Worm (Caenorhabditis elegans): Measurements from ENCODE around the gene K02D3.1.

The K02D3.1 gene

ce11 chrX:13743371-13743770, 36.7 kb downstream of the K02D3.1 start:
- TF ChIP-seq Y105C5A.15 (GFP tag; IDR thresholded peaks at IDR 0.05) (no peak), zfp-3 (GFP tag; conservative IDR thresholded peaks at IDR 0.05) (no peak), ceh-32 (tag; optimal IDR thresholded peaks at IDR 0.05; ENCODE audit: poor library complexity) (no peak), zfp-2 (tag; optimal IDR thresholded peaks at IDR 0.05) (no peak), ceh-62 (tag; optimal IDR thresholded peaks at IDR 0.05) (no peak), ZK546.5 (tag; optimal IDR thresholded peaks at IDR 0.05) (no peak), mep-1 (tag; optimal IDR thresholded peaks at IDR 0.05) (no peak), R02D3.7 (tag; optimal IDR thresholded peaks at IDR 0.05) (no peak), madf-5 (GFP tag; IDR thresholded peaks at IDR 0.05) (no peak), daf-16 (GFP tag; optimal IDR thresholded peaks at IDR 0.05) (no peak), daf-16 (tag; optimal IDR thresholded peaks at IDR 0.05) (no peak), F44E2.7 (GFP tag; IDR thresholded peaks at IDR 0.05) (no peak), nhr-28 (tag; optimal IDR thresholded peaks at IDR 0.05) (no peak), T26A8.4 (GFP tag; IDR thresholded peaks at IDR 0.05) (no peak), saeg-2 (GFP tag; IDR thresholded peaks at IDR 0.05) (no peak), egl-27 (tag; optimal IDR thresholded peaks at IDR 0.05) (no peak), jun-1 (tag; optimal IDR thresholded peaks at IDR 0.05) (no peak), set-16 (GFP tag; IDR thresholded peaks at IDR 0.05) (no peak)

ce11 chrX:13744543-13745113, 37.9 kb downstream of the K02D3.1 start:
- TF ChIP-seq lsy-2 (tag; optimal IDR thresholded peaks at IDR 0.05) (peak in 1 of 2 experiments; percentile 41), F26F4.8 (GFP tag; conservative IDR thresholded peaks at IDR 0.05) (no peak), hif-1 (tag; optimal IDR thresholded peaks at IDR 0.05) (peak in 1 of 2 experiments; percentile 47), aha-1 (tag) (peak; percentile 42), tra-1 (GFP tag; IDR thresholded peaks at IDR 0.05) (peak; percentile 75), nhr-28 (tag; optimal IDR thresholded peaks at IDR 0.05) (peak; percentile 95), nhr-11 (tag; optimal IDR thresholded peaks at IDR 0.05) (peak; percentile 67), dve-1 (tag; optimal IDR thresholded peaks at IDR 0.05; ENCODE audit: insufficient read depth) (peak; percentile 8), ceh-62 (tag; optimal IDR thresholded peaks at IDR 0.05) (no peak), mdl-1 (tag; optimal IDR thresholded peaks at IDR 0.05) (peak in 1 of 2 experiments; percentile 32), lin-38 (GFP tag; IDR thresholded peaks at IDR 0.05) (no peak), mxl-3 (GFP tag; optimal IDR thresholded peaks at IDR 0.05) (peak; percentile 68), hlh-30 (tag; optimal IDR thresholded peaks at IDR 0.05; ENCODE audit: insufficient read depth) (peak; percentile 63), nhr-48 (tag; optimal IDR thresholded peaks at IDR 0.05) (peak; percentile 70), nhr-6 (tag; optimal IDR thresholded peaks at IDR 0.05) (peak; percentile 34), ctbp-1 (GFP tag; IDR thresholded peaks at IDR 0.05) (peak; percentile 40; the same call in 1 of the 2 replicates), nhr-77 (tag; optimal IDR thresholded peaks at IDR 0.05) (no peak), dmd-6 (GFP tag; IDR thresholded peaks at IDR 0.05) (peak; percentile 84), ceh-20 (GFP tag; IDR thresholded peaks at IDR 0.05) (peak; percentile 47; the same call in 1 of the 2 replicates), mep-1 (tag; optimal IDR thresholded peaks at IDR 0.05) (peak; percentile 26), lin-15B (tag; optimal IDR thresholded peaks at IDR 0.05) (no peak), hlh-11 (tag; optimal IDR thresholded peaks at IDR 0.05) (peak; percentile 84), pqm-1 (tag; optimal IDR thresholded peaks at IDR 0.05) (peak; percentile 38)

- TF ChIP-seq pha-4 (GFP tag; IDR thresholded peaks at IDR 0.05) (no peak), pha-4 (tag; optimal IDR thresholded peaks at IDR 0.05) (no peak), nhr-11 (tag; optimal IDR thresholded peaks at IDR 0.05) (no peak), daf-16 (GFP tag; optimal IDR thresholded peaks at IDR 0.05) (no peak), daf-16 (tag; optimal IDR thresholded peaks at IDR 0.05) (peak; percentile 19), mes-2 (tag; optimal IDR thresholded peaks at IDR 0.05; ENCODE audit: poor library complexity, severe bottlenecking) (peak; percentile 3), aha-1 (tag) (peak; percentile 77), ceh-20 (GFP tag; IDR thresholded peaks at IDR 0.05) (no peak), fos-1 (tag; optimal IDR thresholded peaks at IDR 0.05) (no peak), fkh-10 (GFP tag; optimal IDR thresholded peaks at IDR 0.05) (no peak), lin-29 (GFP tag; IDR thresholded peaks at IDR 0.05) (no peak), php-3 (GFP tag; IDR thresholded peaks at IDR 0.05) (peak; percentile 61; the same call in 1 of the 2 replicates), lin-39 (tag; optimal IDR thresholded peaks at IDR 0.05) (no peak), ceh-44 (GFP tag; IDR thresholded peaks at IDR 0.05) (no peak), F49E8.2 (tag; optimal IDR thresholded peaks at IDR 0.05; ENCODE audit: borderline replicate concordance) (no peak), nhr-77 (tag; optimal IDR thresholded peaks at IDR 0.05) (no peak), gei-8 (GFP tag; optimal IDR thresholded peaks at IDR 0.05) (no peak)
Observed at ce11 chrX:13745558-13745957, 38.9 kb downstream of the K02D3.1 start.

Measured in whole organism, L4 larva.